Worm (Caenorhabditis elegans): ENCODE results near the gene fbxa-47.
A peak's percentile ranks its signal among the peaks of the same experiment; 100 is the strongest.

Gene fbxa-47

ce11 chrIII:2212343-2212742, 19.9 kb downstream of the fbxa-47 start (continued):
- TF ChIP-seq F37D6.2 (tag; optimal IDR thresholded peaks at IDR 0.05): no peak
- no peak for TF ChIP-seq duxl-1 (tag; optimal IDR thresholded peaks at IDR 0.05; ENCODE audit: poor library complexity)
- TF ChIP-seq fkh-10 (GFP tag; optimal IDR thresholded peaks at IDR 0.05): no peak
- no peak for TF ChIP-seq ama-1 (optimal IDR thresholded peaks at IDR 0.05)
- TF ChIP-seq Y5F2A.4 (GFP tag; optimal IDR thresholded peaks at IDR 0.05): no peak
- TF ChIP-seq F26F4.8 (GFP tag; conservative IDR thresholded peaks at IDR 0.05): no peak
- TF ChIP-seq nhr-237 (tag; optimal IDR thresholded peaks at IDR 0.05): no peak
- TF ChIP-seq dmd-6 (GFP tag; IDR thresholded peaks at IDR 0.05): peak; percentile 53
- peak; percentile 26 for TF ChIP-seq hlh-11 (tag; optimal IDR thresholded peaks at IDR 0.05)
- peak; percentile 58; the same call in 1 of the 2 replicates for TF ChIP-seq php-3 (GFP tag; IDR thresholded peaks at IDR 0.05)
- no peak for TF ChIP-seq Y48G9A.11 (GFP tag; IDR thresholded peaks at IDR 0.05)
- TF ChIP-seq nhr-111 (GFP tag; optimal IDR thresholded peaks at IDR 0.05): no peak
- TF ChIP-seq arid-1 (GFP tag; conservative IDR thresholded peaks at IDR 0.05): no peak
- no peak for TF ChIP-seq R02D3.7 (tag; optimal IDR thresholded peaks at IDR 0.05)
- TF ChIP-seq madf-9 (GFP tag; conservative IDR thresholded peaks at IDR 0.05): no peak
- TF ChIP-seq dve-1 (tag; optimal IDR thresholded peaks at IDR 0.05; ENCODE audit: insufficient read depth): peak; percentile 38

- peak; percentile 45 for TF ChIP-seq dmd-6 (GFP tag; IDR thresholded peaks at IDR 0.05)
- peak; percentile 46 for TF ChIP-seq lin-38 (GFP tag; IDR thresholded peaks at IDR 0.05)
- TF ChIP-seq daf-19 (GFP tag; conservative IDR thresholded peaks at IDR 0.05): no peak
- TF ChIP-seq pqm-1 (tag; optimal IDR thresholded peaks at IDR 0.05): no peak
Observed at ce11 chrIII:2211120-2211519, 21.1 kb downstream of the fbxa-47 start, which contains the start of gene C39B5.14. TSS of gene C39B5.14 (plus strand) at chrIII:2211420.

- TF ChIP-seq hlh-30 (tag; optimal IDR thresholded peaks at IDR 0.05; ENCODE audit: insufficient read depth) (no peak), aha-1 (tag) (peak; percentile 95)
Observed at ce11 chrIII:2210601-2211000, 21.7 kb downstream of the fbxa-47 start.

ce11 chrIII:2207864-2208263, 24.4 kb downstream of the fbxa-47 start, which contains the start of gene C39B5.5:
TSS of gene C39B5.5 (plus strand) at chrIII:2208164.
- TF ChIP-seq dve-1 (tag; optimal IDR thresholded peaks at IDR 0.05; ENCODE audit: insufficient read depth) (no peak), ces-1 (GFP tag; optimal IDR thresholded peaks at IDR 0.05) (no peak), ceh-20 (GFP tag; IDR thresholded peaks at IDR 0.05) (no peak), zag-1 (tag; optimal IDR thresholded peaks at IDR 0.05) (no peak), nhr-25 (tag; optimal IDR thresholded peaks at IDR 0.05; ENCODE audit: borderline replicate concordance, insufficient read depth) (no peak), pqm-1 (tag; optimal IDR thresholded peaks at IDR 0.05) (no peak), php-3 (GFP tag; IDR thresholded peaks at IDR 0.05) (no peak), snpc-4 (tag; optimal IDR thresholded peaks at IDR 0.05) (no peak), duxl-1 (tag; optimal IDR thresholded peaks at IDR 0.05; ENCODE audit: poor library complexity) (no peak), gei-8 (GFP tag; optimal IDR thresholded peaks at IDR 0.05) (no peak)

- peak; percentile 37 for TF ChIP-seq aha-1 (tag)
- peak; percentile 93 for TF ChIP-seq ceh-28 (tag; optimal IDR thresholded peaks at IDR 0.05)
- TF ChIP-seq pqm-1 (tag; optimal IDR thresholded peaks at IDR 0.05): no peak
- no peak for TF ChIP-seq daf-19 (GFP tag; conservative IDR thresholded peaks at IDR 0.05)
- no peak for TF ChIP-seq fos-1 (tag; optimal IDR thresholded peaks at IDR 0.05)
Observed at ce11 chrIII:2205155-2205554, 27.1 kb downstream of the fbxa-47 start.

- no peak for TF ChIP-seq F49E8.2 (tag; optimal IDR thresholded peaks at IDR 0.05; ENCODE audit: borderline replicate concordance)
- no peak for TF ChIP-seq lin-1 (GFP tag; IDR thresholded peaks at IDR 0.05)
- no peak for TF ChIP-seq nhr-102 (tag; optimal IDR thresholded peaks at IDR 0.05)
- TF ChIP-seq fos-1 (tag; optimal IDR thresholded peaks at IDR 0.05): no peak
- TF ChIP-seq ceh-28 (tag; optimal IDR thresholded peaks at IDR 0.05): peak; percentile 16
- no peak for TF ChIP-seq mxl-2 (GFP tag; conservative IDR thresholded peaks at IDR 0.05)
- TF ChIP-seq unc-130 (GFP tag; optimal IDR thresholded peaks at IDR 0.05): no peak
- TF ChIP-seq ceh-44 (GFP tag; IDR thresholded peaks at IDR 0.05): no peak
- no peak for TF ChIP-seq egl-43 (GFP tag; IDR thresholded peaks at IDR 0.05)
- peak; percentile 57 for TF ChIP-seq aha-1 (tag)
- TF ChIP-seq Y75B8A.6 (GFP tag; IDR thresholded peaks at IDR 0.05): no peak
- TF ChIP-seq spr-3 (GFP tag; optimal IDR thresholded peaks at IDR 0.05): no peak
- TF ChIP-seq mdt-29 (GFP tag; IDR thresholded peaks at IDR 0.05): no peak
- TF ChIP-seq lin-29 (GFP tag; IDR thresholded peaks at IDR 0.05): no peak
- no peak for TF ChIP-seq nhr-41 (GFP tag; IDR thresholded peaks at IDR 0.05)
Observed at ce11 chrIII:2197706-2198105, 34.6 kb downstream of the fbxa-47 start, which contains the start of gene C39B5.6. TSS of gene C39B5.6 (plus strand) at chrIII:2198006.

Measured in whole organism, L4 larva.